Worm (Caenorhabditis elegans) whole organism, L2 larva: ENCODE results near the gene F28G4.2.
A peak's percentile ranks its signal among the peaks of the same experiment; 100 is the strongest.

Source experiments
- C34F6.9 ChIP-seq: fragments of 150-350 bp; optimal IDR thresholded peaks from 2 replicates; lab custom pipeline; 2014; ENCODE audit warnings: missing biosample characterization, missing genetic modification characterization
- F13H6.1 ChIP-seq: sonication (generic microtip); optimal IDR thresholded peaks from 2 replicates; lab custom pipeline; 2016; ENCODE audit warnings: missing genetic modification characterization, missing compliant biosample characterization
- R02D3.7 ChIP-seq: fragments of 150-350 bp; optimal IDR thresholded peaks from 2 replicates; lab custom pipeline; 2014; ENCODE audit warnings: missing biosample characterization, missing genetic modification characterization
- Y55F3AM.14 ChIP-seq: fragments of 200-800 bp; sonication (Bioruptor generic); optimal IDR thresholded peaks from 2 replicates; lab custom pipeline; 2018; ENCODE audit warnings: mild to moderate bottlenecking, missing genetic modification characterization, missing compliant biosample characterization
- ZK546.5 ChIP-seq: sonication (generic microtip); optimal IDR thresholded peaks from 2 replicates; lab custom pipeline; 2017; ENCODE audit warnings: missing biosample characterization, missing genetic modification characterization
- alr-1 ChIP-seq: fragments of 150-350 bp; optimal IDR thresholded peaks from 2 replicates; lab custom pipeline; 2014; ENCODE audit warnings: missing biosample characterization, missing genetic modification characterization
- blmp-1 ChIP-seq: sonication (generic microtip); optimal IDR thresholded peaks from 2 replicates; lab custom pipeline; 2017; ENCODE audit warnings: missing genetic modification characterization, mild to moderate bottlenecking, missing compliant biosample characterization, antibody characterized with exemption, moderate library complexity; ENCODE audit not compliant: insufficient read depth
- ceh-82 ChIP-seq: fragments of 150-350 bp; optimal IDR thresholded peaks from 2 replicates; lab custom pipeline; 2014; ENCODE audit warnings: missing biosample characterization, missing genetic modification characterization
- crh-2 ChIP-seq: sonication (generic microtip); optimal IDR thresholded peaks from 2 replicates; lab custom pipeline; 2017; ENCODE audit warnings: missing biosample characterization, missing genetic modification characterization
- egl-27 ChIP-seq: sonication (generic microtip); optimal IDR thresholded peaks from 3 replicates; lab custom pipeline; 2017; ENCODE audit warnings: missing biosample characterization, missing genetic modification reagents, missing genetic modification characterization
- fos-1 ChIP-seq: fragments of 150-350 bp; optimal IDR thresholded peaks from 2 replicates; lab custom pipeline; 2014; ENCODE audit warnings: missing biosample characterization, missing genetic modification characterization
- gmeb-1 ChIP-seq: fragments of 150-350 bp; optimal IDR thresholded peaks from 2 replicates; lab custom pipeline; 2014; ENCODE audit warnings: missing biosample characterization, missing genetic modification characterization
- lin-11 ChIP-seq: fragments of 150-350 bp; sonication (generic microtip); optimal IDR thresholded peaks from 2 replicates; lab custom pipeline; 2014; ENCODE audit warnings: missing biosample characterization, missing genetic modification characterization, inconsistent platforms, mixed read lengths
- lin-39 ChIP-seq: fragments of 150-350 bp; optimal IDR thresholded peaks from 2 replicates; lab custom pipeline; 2014; ENCODE audit warnings: missing biosample characterization, missing genetic modification reagents, missing genetic modification characterization
- mab-5 ChIP-seq: fragments of 150-350 bp; optimal IDR thresholded peaks from 2 replicates; lab custom pipeline; 2014; ENCODE audit warnings: missing biosample characterization, missing genetic modification characterization
- mdl-1 ChIP-seq, 2 experiments: fragments of 150-350 bp in 1 of 2; sonication (generic microtip) in 1 of 2; optimal IDR thresholded peaks; 2 replicates each; lab custom pipeline; 2017; ENCODE audit warnings: missing biosample characterization in 2 of 2, missing genetic modification characterization in 2 of 2
- nhr-10 ChIP-seq: sonication (generic microtip); optimal IDR thresholded peaks from 2 replicates; lab custom pipeline; 2017; ENCODE audit warnings: missing biosample characterization, missing genetic modification characterization
- nhr-12 ChIP-seq: fragments of 150-350 bp; optimal IDR thresholded peaks from 2 replicates; lab custom pipeline; 2014; ENCODE audit warnings: missing biosample characterization, missing genetic modification characterization
- nhr-129 ChIP-seq: fragments of 150-350 bp; optimal IDR thresholded peaks from 2 replicates; lab custom pipeline; 2014; ENCODE audit warnings: missing biosample characterization, missing genetic modification characterization
- nhr-21 ChIP-seq: fragments of 150-350 bp; optimal IDR thresholded peaks from 2 replicates; lab custom pipeline; 2014; ENCODE audit warnings: missing biosample characterization, missing genetic modification characterization
- nhr-23 ChIP-seq: fragments of 150-350 bp; optimal IDR thresholded peaks from 2 replicates; lab custom pipeline; 2014; ENCODE audit warnings: missing biosample characterization, missing genetic modification reagents, missing genetic modification characterization
- nhr-237 ChIP-seq: fragments of 150-350 bp; optimal IDR thresholded peaks from 2 replicates; lab custom pipeline; 2014; ENCODE audit warnings: missing biosample characterization, missing genetic modification characterization
- nhr-6 ChIP-seq: fragments of 150-350 bp; optimal IDR thresholded peaks from 2 replicates; lab custom pipeline; 2014; ENCODE audit warnings: missing biosample characterization, missing genetic modification characterization
- nhr-77 ChIP-seq: fragments of 150-350 bp; optimal IDR thresholded peaks from 2 replicates; lab custom pipeline; 2014; ENCODE audit warnings: missing biosample characterization, missing genetic modification characterization
- sem-4 ChIP-seq: fragments of 150-350 bp; optimal IDR thresholded peaks from 2 replicates; lab custom pipeline; 2014; ENCODE audit warnings: missing biosample characterization, missing genetic modification reagents, missing genetic modification characterization
- sma-9 ChIP-seq, 2 experiments: fragments of 150-350 bp in 1 of 2; sonication (generic microtip) in 1 of 2; optimal IDR thresholded peaks; 2 replicates each; lab custom pipeline; 2014 to 2016; ENCODE audit warnings: missing genetic modification characterization in 2 of 2, mild to moderate bottlenecking in 1 of 2, missing biosample characterization in 1 of 2, missing compliant biosample characterization in 1 of 2, missing genetic modification reagents in 1 of 2, moderate library complexity in 1 of 2
- snpc-4 ChIP-seq: fragments of 150-350 bp; optimal IDR thresholded peaks from 2 replicates; lab custom pipeline; 2014; ENCODE audit warnings: missing biosample characterization, missing genetic modification characterization
- unc-39 ChIP-seq: fragments of 150-350 bp; optimal IDR thresholded peaks from 2 replicates; lab custom pipeline; 2014; ENCODE audit warnings: missing biosample characterization, missing genetic modification characterization
- unc-55 ChIP-seq: fragments of 150-350 bp; sonication (generic microtip); optimal IDR thresholded peaks from 3 replicates; lab custom pipeline; 2014; ENCODE audit warnings: missing biosample characterization, missing genetic modification reagents, missing genetic modification characterization
- ztf-1 ChIP-seq: fragments of 200-800 bp; sonication (Bioruptor generic); conservative IDR thresholded peaks from 2 replicates; pipeline ENCODE4 v1.3.6; 2022; ENCODE audit warnings: missing genetic modification characterization, missing compliant biosample characterization
- ztf-11 ChIP-seq: sonication (generic microtip); optimal IDR thresholded peaks from 2 replicates; lab custom pipeline; 2017; ENCODE audit warnings: missing biosample characterization, missing genetic modification characterization

F28G4.2 gene

ce11 chrV:16282147-16282546, at the start of gene F28G4.2:
Gene F28G4.2 (minus strand): TSS chrV:16282321.
- TF ChIP-seq nhr-237 (tag; lab: Kevin White, UChicago): no peak
- TF ChIP-seq mab-5: no peak
- peak; percentile 40 for TF ChIP-seq blmp-1 (tag; lab: Kevin White, UChicago)
- TF ChIP-seq, all 48 proteins: peak for 1

ce11 chrV:16328849-16329248, 46.7 kb upstream of the F28G4.2 start, which contains the start of gene F57G8.7:
Gene F57G8.7 (plus strand): TSS chrV:16329149.
- TF ChIP-seq egl-27 (tag; lab: Kevin White, UChicago) (no peak), lin-39 (no peak), F13H6.1 (tag; lab: Kevin White, UChicago) (no peak), gmeb-1 (tag; lab: Kevin White, UChicago) (no peak), nhr-77 (no peak), sem-4 (no peak), C34F6.9 (tag; lab: Kevin White, UChicago) (no peak), Y55F3AM.14 (no peak)

- no peak for TF ChIP-seq mab-5
- no peak for TF ChIP-seq ztf-1
- no peak for TF ChIP-seq unc-55
- no peak for TF ChIP-seq nhr-10 (tag; lab: Kevin White, UChicago)
- no peak for TF ChIP-seq nhr-21 (tag; lab: Kevin White, UChicago)
- TF ChIP-seq ztf-11 (tag; lab: Kevin White, UChicago): no peak
- TF ChIP-seq nhr-6: no peak
- TF ChIP-seq snpc-4 (tag; lab: Kevin White, UChicago): no peak
- TF ChIP-seq nhr-12 (tag; lab: Kevin White, UChicago): no peak
Observed at ce11 chrV:16322155-16322554, 40.0 kb upstream of the F28G4.2 start.

- TF ChIP-seq ZK546.5 (no peak), snpc-4 (tag; lab: Kevin White, UChicago) (no peak), lin-39 (no peak), lin-11 (no peak), mdl-1 (tag; optimal IDR thresholded peaks at IDR 0.05; lab: Kevin White, UChicago) (no peak), unc-39 (tag; lab: Kevin White, UChicago) (no peak), crh-2 (tag; lab: Kevin White, UChicago) (no peak)
Observed at ce11 chrV:16317244-16317643, 35.1 kb upstream of the F28G4.2 start, which contains the start of gene srh-180. Gene srh-180 (plus strand): TSS chrV:16317544.

ce11 chrV:16315004-16315403, 32.9 kb upstream of the F28G4.2 start, which contains the start of gene str-214:
Gene str-214 (plus strand): TSS chrV:16315304.
- no peak for TF ChIP-seq R02D3.7 (tag; lab: Kevin White, UChicago)

ce11 chrV:16309523-16309922, 27.4 kb upstream of the F28G4.2 start, which contains the start of gene oac-7:
Gene oac-7 (plus strand): TSS chrV:16309805.
- TF ChIP-seq sma-9 (GFP tag; optimal IDR thresholded peaks at IDR 0.05; lab: Kevin White, UChicago): peak; percentile 73
- TF ChIP-seq sma-9 (tag; optimal IDR thresholded peaks at IDR 0.05; lab: Kevin White, UChicago): no peak
- no peak for TF ChIP-seq mdl-1 (tag; optimal IDR thresholded peaks at IDR 0.05; lab: Kevin White, UChicago)
- TF ChIP-seq nhr-129: peak; percentile 74
- TF ChIP-seq blmp-1 (tag; lab: Kevin White, UChicago): no peak
- peak; percentile 43 for TF ChIP-seq fos-1 (tag; lab: Kevin White, UChicago)

- TF ChIP-seq alr-1: no peak
- TF ChIP-seq fos-1 (tag; lab: Kevin White, UChicago): no peak
- TF ChIP-seq ceh-82 (tag; lab: Kevin White, UChicago): no peak
- no peak for TF ChIP-seq R02D3.7 (tag; lab: Kevin White, UChicago)
- no peak for TF ChIP-seq nhr-23 (tag; lab: Kevin White, UChicago)
Observed at ce11 chrV:16308343-16308742, 26.2 kb upstream of the F28G4.2 start.
